Worm (Caenorhabditis elegans) whole organism, L1 larva: ENCODE measurements around the gene clx-1.

Experiments
- aha-1 ChIP-seq: fragments of 150-350 bp; optimal IDR thresholded peaks from 2 replicates; lab custom pipeline; 2014; ENCODE audit warnings: missing biosample characterization, missing genetic modification characterization
- alr-1 ChIP-seq: fragments of 200-800 bp; sonication (Bioruptor generic); optimal IDR thresholded peaks from 2 replicates; lab custom pipeline; 2018; ENCODE audit warnings: borderline replicate concordance, mild to moderate bottlenecking, missing genetic modification characterization, missing compliant biosample characterization
- aly-2 ChIP-seq: fragments of 150-350 bp; optimal IDR thresholded peaks from 2 replicates; lab custom pipeline; 2014; ENCODE audit warnings: missing biosample characterization, missing genetic modification characterization
- ceh-8 ChIP-seq: fragments of 200-800 bp; sonication (Bioruptor generic); optimal IDR thresholded peaks from 2 replicates; lab custom pipeline; 2018; ENCODE audit warnings: mild to moderate bottlenecking, missing genetic modification characterization, moderate library complexity, missing compliant biosample characterization
- ceh-88 ChIP-seq: fragments of 200-800 bp; sonication (Bioruptor generic); IDR thresholded peaks from 2 replicates; pipeline ENCODE4 v1.3.6; 2022; ENCODE audit warnings: missing genetic modification characterization, missing compliant biosample characterization
- ces-1 ChIP-seq: fragments of 150-350 bp; optimal IDR thresholded peaks from 2 replicates; lab custom pipeline; 2014; ENCODE audit warnings: missing biosample characterization, missing genetic modification reagents, missing genetic modification characterization
- dpl-1 ChIP-seq, 3 experiments: fragments of 150-350 bp in 2 of 3; sonication (generic microtip) in 1 of 3; optimal IDR thresholded peaks; 2 replicates each; lab custom pipeline; 2014 to 2017; ENCODE audit warnings: missing biosample characterization in 3 of 3, missing genetic modification characterization in 3 of 3, missing genetic modification reagents in 3 of 3
- egl-13 ChIP-seq: sonication (generic microtip); optimal IDR thresholded peaks from 2 replicates; lab custom pipeline; 2016; ENCODE audit warnings: missing genotype, missing genetic modification reagents, missing genetic modification characterization, missing compliant biosample characterization
- egl-27 ChIP-seq, 2 experiments: fragments of 150-350 bp in 1 of 2; sonication (generic microtip); optimal IDR thresholded peaks; 3 replicates each; lab custom pipeline; 2017 to 2018; ENCODE audit warnings: missing biosample characterization in 2 of 2, missing genetic modification characterization in 2 of 2, missing genetic modification reagents in 2 of 2
- elt-2 ChIP-seq: sonication (generic microtip); optimal IDR thresholded peaks from 2 replicates; lab custom pipeline; 2016; ENCODE audit warnings: missing genetic modification characterization, mild to moderate bottlenecking, inconsistent platforms, missing compliant biosample characterization, missing genetic modification reagents
- fkh-4 ChIP-seq: sonication (generic microtip); optimal IDR thresholded peaks from 2 replicates; lab custom pipeline; 2016; ENCODE audit warnings: missing compliant biosample characterization, missing genetic modification characterization, borderline replicate concordance
- fos-1 ChIP-seq: fragments of 150-350 bp; optimal IDR thresholded peaks from 2 replicates; lab custom pipeline; 2014; ENCODE audit warnings: missing biosample characterization, missing genetic modification characterization
- grh-1 ChIP-seq: fragments of 200-800 bp; sonication (Bioruptor generic); IDR thresholded peaks from 2 replicates; pipeline ENCODE4 v1.3.6; 2022; ENCODE audit warnings: missing genetic modification reagents, missing genetic modification characterization, missing compliant biosample characterization
- hlh-17 ChIP-seq: fragments of 200-800 bp; sonication (Bioruptor generic); optimal IDR thresholded peaks from 2 replicates; lab custom pipeline; 2018; ENCODE audit warnings: missing genetic modification characterization, mild to moderate bottlenecking, missing compliant biosample characterization, moderate library complexity, borderline replicate concordance
- irx-1 ChIP-seq: sonication (generic microtip); optimal IDR thresholded peaks from 2 replicates; lab custom pipeline; 2016; ENCODE audit warnings: missing genetic modification characterization, missing compliant biosample characterization
- lin-13 ChIP-seq: fragments of 150-350 bp; optimal IDR thresholded peaks from 2 replicates; lab custom pipeline; 2014; ENCODE audit warnings: missing biosample characterization, missing genetic modification reagents, missing genetic modification characterization
- lin-15B ChIP-seq: fragments of 150-350 bp; sonication (generic microtip); optimal IDR thresholded peaks from 3 replicates; lab custom pipeline; 2014; ENCODE audit warnings: missing biosample characterization, missing genetic modification characterization
- lin-35 ChIP-seq, 2 experiments: fragments of 150-350 bp; optimal IDR thresholded peaks; 2 replicates each; lab custom pipeline; 2014; ENCODE audit warnings: missing biosample characterization in 2 of 2, missing genetic modification characterization in 2 of 2, missing genetic modification reagents in 2 of 2
- lsy-2 ChIP-seq, 2 experiments: fragments of 150-350 bp; optimal IDR thresholded peaks; 2 replicates each; lab custom pipeline; 2014; ENCODE audit warnings: missing biosample characterization in 2 of 2, missing genetic modification characterization in 2 of 2
- mef-2 ChIP-seq: fragments of 150-350 bp; optimal IDR thresholded peaks from 2 replicates; lab custom pipeline; 2014; ENCODE audit warnings: missing biosample characterization, missing genetic modification characterization
- mep-1 ChIP-seq: fragments of 150-350 bp; optimal IDR thresholded peaks from 2 replicates; lab custom pipeline; 2014; ENCODE audit warnings: missing biosample characterization, missing genetic modification characterization
- nhr-11 ChIP-seq: fragments of 150-350 bp; optimal IDR thresholded peaks from 2 replicates; lab custom pipeline; 2014; ENCODE audit warnings: missing biosample characterization, missing genetic modification characterization
- nhr-20 ChIP-seq: sonication (generic microtip); optimal IDR thresholded peaks from 2 replicates; lab custom pipeline; 2016; ENCODE audit warnings: mild to moderate bottlenecking, missing genetic modification characterization, missing compliant biosample characterization
- nhr-28 ChIP-seq: fragments of 150-350 bp; optimal IDR thresholded peaks from 2 replicates; lab custom pipeline; 2014; ENCODE audit warnings: missing biosample characterization, missing genetic modification characterization
- nhr-85 ChIP-seq: sonication (generic microtip); peaks from one replicate; lab custom pipeline; 2016; ENCODE audit warnings: missing genetic modification characterization, inconsistent platforms, missing compliant biosample characterization
- nhr-90 ChIP-seq: sonication (generic microtip); optimal IDR thresholded peaks from 2 replicates; lab custom pipeline; 2016; ENCODE audit warnings: mild to moderate bottlenecking, missing genetic modification characterization, missing compliant biosample characterization; ENCODE audit not compliant: poor library complexity
- pag-3 ChIP-seq: sonication (generic microtip); optimal IDR thresholded peaks from 2 replicates; lab custom pipeline; 2017; ENCODE audit warnings: missing genetic modification characterization, mild to moderate bottlenecking, missing compliant biosample characterization, antibody characterized with exemption, borderline replicate concordance; ENCODE audit not compliant: insufficient read depth
- pax-3 ChIP-seq: fragments of 200-800 bp; sonication (Bioruptor generic); optimal IDR thresholded peaks from 2 replicates; lab custom pipeline; 2018; ENCODE audit warnings: mild to moderate bottlenecking, missing genetic modification characterization, moderate library complexity, missing compliant biosample characterization
- pqm-1 ChIP-seq: sonication (generic microtip); optimal IDR thresholded peaks from 3 replicates; lab custom pipeline; 2017; ENCODE audit warnings: missing biosample characterization, missing genetic modification characterization
- snpc-4 ChIP-seq: fragments of 150-350 bp; optimal IDR thresholded peaks from 2 replicates; lab custom pipeline; 2014; ENCODE audit warnings: missing biosample characterization, missing genetic modification characterization
- sox-4 ChIP-seq: sonication (generic microtip); optimal IDR thresholded peaks from 2 replicates; lab custom pipeline; 2016; ENCODE audit warnings: missing genetic modification characterization, missing compliant biosample characterization
- sptf-1 ChIP-seq: fragments of 150-350 bp; optimal IDR thresholded peaks from 2 replicates; lab custom pipeline; 2014; ENCODE audit warnings: missing biosample characterization, missing genetic modification characterization
- swsn-7 ChIP-seq: sonication (generic microtip); optimal IDR thresholded peaks from 2 replicates; lab custom pipeline; 2016; ENCODE audit warnings: missing genetic modification characterization, missing compliant biosample characterization
- tlp-1 ChIP-seq: fragments of 150-350 bp; optimal IDR thresholded peaks from 2 replicates; lab custom pipeline; 2014; ENCODE audit warnings: missing biosample characterization, missing genetic modification characterization
- unc-30 ChIP-seq: sonication (generic microtip); optimal IDR thresholded peaks from 2 replicates; lab custom pipeline; 2017; ENCODE audit warnings: missing biosample characterization, missing genetic modification characterization
- unc-86 ChIP-seq: sonication (generic microtip); optimal IDR thresholded peaks from 2 replicates; lab custom pipeline; 2016; ENCODE audit warnings: missing genetic modification characterization, missing compliant biosample characterization
- xbp-1 ChIP-seq: sonication (generic microtip); optimal IDR thresholded peaks from 2 replicates; lab custom pipeline; 2016; ENCODE audit warnings: missing genetic modification characterization, missing compliant biosample characterization

The clx-1 gene

ce11 chrIV:7754114-7754513 is 19.7 kb downstream of the clx-1 start:
- no peak for TF ChIP-seq unc-86 (tag; lab: Kevin White, UChicago)
- no peak for TF ChIP-seq alr-1 (tag; lab: Kevin White, UChicago)
- TF ChIP-seq nhr-20 (tag; lab: Kevin White, UChicago) = no peak
- no peak for TF ChIP-seq pax-3 (tag; lab: Kevin White, UChicago)
- TF ChIP-seq grh-1 (GFP tag; lab: Robert Waterston, UW) = no peak
- no peak for TF ChIP-seq nhr-85
- no peak for TF ChIP-seq swsn-7
- no peak for TF ChIP-seq lin-13
- no peak for TF ChIP-seq nhr-28 (tag; lab: Kevin White, UChicago)
- TF ChIP-seq sox-4 (tag; lab: Kevin White, UChicago) = no peak
- TF ChIP-seq nhr-90 (tag; lab: Kevin White, UChicago) = no peak
- no peak for TF ChIP-seq irx-1
- TF ChIP-seq dpl-1 (GFP tag; optimal IDR thresholded peaks at IDR 0.05; lab: Kevin White, UChicago) = no peak
- TF ChIP-seq fkh-4 = no peak
- TF ChIP-seq nhr-11 (tag; lab: Kevin White, UChicago) = no peak
- TF ChIP-seq pqm-1 = no peak
- no peak for TF ChIP-seq tlp-1 (tag; lab: Kevin White, UChicago)

ce11 chrIV:7757245-7757644 is 22.8 kb downstream of the clx-1 start, which contains the start of gene C46A5.4:
TSS of gene C46A5.4 (minus strand) at chrIV:7757345.
- no peak for TF ChIP-seq nhr-11 (tag; lab: Kevin White, UChicago)
- no peak for TF ChIP-seq nhr-85
- no peak for TF ChIP-seq lin-35 (GFP tag; optimal IDR thresholded peaks at IDR 0.05; lab: Kevin White, UChicago)
- TF ChIP-seq nhr-90 (tag; lab: Kevin White, UChicago) = no peak
- no peak for TF ChIP-seq xbp-1
- TF ChIP-seq pag-3 (tag; lab: Kevin White, UChicago) = no peak
- no peak for TF ChIP-seq lin-15B
- no peak for TF ChIP-seq elt-2
- TF ChIP-seq fos-1 = no peak
- no peak for TF ChIP-seq aly-2 (tag; lab: Kevin White, UChicago)
- TF ChIP-seq sptf-1 (tag; lab: Kevin White, UChicago) = no peak
- no peak for TF ChIP-seq aha-1 (tag; lab: Kevin White, UChicago)
- TF ChIP-seq lsy-2 (tag; optimal IDR thresholded peaks at IDR 0.05; lab: Kevin White, UChicago) = no peak
- no peak for TF ChIP-seq hlh-17
- no peak for TF ChIP-seq ceh-88 (GFP tag; lab: Robert Waterston, UW)
- no peak for TF ChIP-seq ceh-8 (GFP tag; lab: Kevin White, UChicago)
- no peak for TF ChIP-seq unc-30

- TF ChIP-seq elt-2 = no peak
- TF ChIP-seq mep-1 (tag; lab: Kevin White, UChicago) = no peak
- TF ChIP-seq tlp-1 (tag; lab: Kevin White, UChicago) = no peak
- TF ChIP-seq snpc-4 (tag; lab: Kevin White, UChicago) = no peak
- no peak for TF ChIP-seq ceh-88 (GFP tag; lab: Robert Waterston, UW)
- TF ChIP-seq nhr-28 (tag; lab: Kevin White, UChicago) = no peak
- TF ChIP-seq ces-1 (GFP tag; lab: Kevin White, UChicago) = no peak
- TF ChIP-seq lin-15B = no peak
- no peak for TF ChIP-seq alr-1 (tag; lab: Kevin White, UChicago)
- TF ChIP-seq mef-2 (tag; lab: Kevin White, UChicago) = no peak
Measured at ce11 chrIV:7759527-7759926, 25.1 kb downstream of the clx-1 start, which contains the start of gene dsb-3. TSS of gene dsb-3 (minus strand) at chrIV:7759627.

- TF ChIP-seq egl-27 (tag; optimal IDR thresholded peaks at IDR 0.05; lab: Kevin White, UChicago) (no peak), nhr-90 (tag; lab: Kevin White, UChicago) (no peak), irx-1 (no peak), mep-1 (tag; lab: Kevin White, UChicago) (no peak), alr-1 (tag; lab: Kevin White, UChicago) (no peak), fkh-4 (no peak), egl-13 (tag; lab: Kevin White, UChicago) (no peak)
Measured at ce11 chrIV:7760117-7760516, 25.7 kb downstream of the clx-1 start, which contains the start of gene del-7. TSS of gene del-7 (plus strand) at chrIV:7760417.
